Fruit fly (Drosophila melanogaster) whole organism, prepupa: ENCODE measurements around the gene Fas3.
A peak's percentile ranks its signal among the peaks of the same experiment; 100 is the strongest.

Source experiments
- Blimp-1 ChIP-seq: fragments of 200-800 bp; sonication (Bioruptor generic); optimal IDR thresholded peaks from 3 replicates; lab custom pipeline; 2017; ENCODE audit warnings: missing biosample characterization, missing genetic modification characterization, mild to moderate bottlenecking, moderate library complexity, missing genetic modification reagents
- CG10631 ChIP-seq: fragments of 200-800 bp; sonication (Bioruptor generic); optimal IDR thresholded peaks from 2 replicates; lab custom pipeline; 2016; ENCODE audit warnings: missing biosample characterization, missing genetic modification characterization
- CG11294 ChIP-seq: fragments of 200-800 bp; sonication (Bioruptor generic); IDR thresholded peaks from 2 replicates; pipeline ENCODE4 v1.3.6; 2022; ENCODE audit warnings: missing biosample characterization, missing genetic modification characterization
- CG11762 ChIP-seq: fragments of 200-800 bp; sonication (Bioruptor generic); optimal IDR thresholded peaks from 3 replicates; lab custom pipeline; 2016; ENCODE audit warnings: missing biosample characterization, missing genetic modification characterization; ENCODE audit not compliant: insufficient read depth
- CG11902 ChIP-seq: fragments of 200-800 bp; sonication (Bioruptor generic); optimal IDR thresholded peaks from 3 replicates; lab custom pipeline; 2016; ENCODE audit warnings: missing biosample characterization, missing genetic modification characterization
- CG15336 ChIP-seq: fragments of 200-800 bp; sonication (Bioruptor generic); IDR thresholded peaks from 2 replicates; pipeline ENCODE4 v1.3.6; 2022; ENCODE audit warnings: missing biosample characterization, missing genetic modification characterization
- CG1621 ChIP-seq: fragments of 200-800 bp; sonication (Bioruptor generic); optimal IDR thresholded peaks from 3 replicates; lab custom pipeline; 2018; ENCODE audit warnings: missing biosample characterization, mild to moderate bottlenecking, missing genetic modification characterization
- CG31627 ChIP-seq: fragments of 200-800 bp; sonication (Bioruptor generic); optimal IDR thresholded peaks from 3 replicates; lab custom pipeline; 2016; ENCODE audit warnings: missing biosample characterization, missing genetic modification characterization
- CG32006 ChIP-seq: fragments of 200-800 bp; sonication (Bioruptor generic); optimal IDR thresholded peaks from 3 replicates; lab custom pipeline; 2017; ENCODE audit warnings: missing biosample characterization, mild to moderate bottlenecking, missing genetic modification characterization
- CG34406 ChIP-seq: fragments of 200-800 bp; sonication (Bioruptor generic); optimal IDR thresholded peaks from 3 replicates; lab custom pipeline; 2016; ENCODE audit warnings: missing biosample characterization, missing genetic modification characterization
- CG4318 ChIP-seq: fragments of 200-800 bp; sonication (Bioruptor generic); optimal IDR thresholded peaks from 3 replicates; lab custom pipeline; 2017; ENCODE audit warnings: missing biosample characterization, mild to moderate bottlenecking, missing genetic modification characterization
- CG6163 ChIP-seq: fragments of 200-800 bp; sonication (Bioruptor generic); IDR thresholded peaks from 3 replicates; pipeline ENCODE4 v1.3.6; 2022; ENCODE audit warnings: missing biosample characterization, missing genetic modification characterization
- CG6276 ChIP-seq: fragments of 200-800 bp; sonication (Bioruptor generic); optimal IDR thresholded peaks from 2 replicates; lab custom pipeline; 2017; ENCODE audit warnings: missing biosample characterization, mild to moderate bottlenecking, missing genetic modification characterization
- CG6792 ChIP-seq: fragments of 200-800 bp; sonication (Bioruptor generic); optimal IDR thresholded peaks from 3 replicates; lab custom pipeline; 2016; ENCODE audit warnings: missing biosample characterization, missing genetic modification characterization
- CG6854 ChIP-seq: fragments of 200-800 bp; sonication (Bioruptor generic); optimal IDR thresholded peaks from 2 replicates; lab custom pipeline; 2017; ENCODE audit warnings: missing biosample characterization, mild to moderate bottlenecking, missing genetic modification characterization
- CG7368 ChIP-seq: fragments of 200-800 bp; sonication (Bioruptor generic); optimal IDR thresholded peaks from 3 replicates; lab custom pipeline; 2016; ENCODE audit warnings: missing biosample characterization, missing genetic modification characterization
- CG8119 ChIP-seq: fragments of 200-800 bp; sonication (Bioruptor generic); IDR thresholded peaks from 3 replicates; pipeline ENCODE4 v1.3.6; 2022; ENCODE audit warnings: missing biosample characterization, missing genetic modification characterization
- CG8319 ChIP-seq: fragments of 200-800 bp; sonication (Bioruptor generic); optimal IDR thresholded peaks from 3 replicates; lab custom pipeline; 2016; ENCODE audit warnings: missing biosample characterization, missing genetic modification characterization
- CG8632 ChIP-seq: fragments of 200-800 bp; sonication (Bioruptor generic); optimal IDR thresholded peaks from 3 replicates; lab custom pipeline; 2016; ENCODE audit warnings: missing biosample characterization, missing genetic modification characterization
- CG9139 ChIP-seq: fragments of 200-800 bp; sonication (Bioruptor generic); optimal IDR thresholded peaks from 3 replicates; lab custom pipeline; 2017; ENCODE audit warnings: missing biosample characterization, mild to moderate bottlenecking, missing genetic modification characterization
- Eip75B ChIP-seq: fragments of 200-800 bp; sonication (Bioruptor generic); optimal IDR thresholded peaks from 3 replicates; lab custom pipeline; 2016; ENCODE audit warnings: missing biosample characterization, missing genetic modification characterization
- Eip78C ChIP-seq: fragments of 200-800 bp; sonication (Bioruptor generic); peaks from one replicate; lab custom pipeline; 2016; ENCODE audit warnings: missing biosample characterization, missing genetic modification characterization
- Eip93F ChIP-seq: fragments of 200-800 bp; sonication (Bioruptor generic); optimal IDR thresholded peaks from 2 replicates; lab custom pipeline; 2016; ENCODE audit warnings: missing biosample characterization, mild to moderate bottlenecking, missing genetic modification characterization
- Ets21C ChIP-seq: fragments of 200-800 bp; sonication (Bioruptor generic); optimal IDR thresholded peaks from 3 replicates; lab custom pipeline; 2016; ENCODE audit warnings: missing biosample characterization, missing genetic modification characterization
- Gug ChIP-seq: fragments of 200-800 bp; sonication (Bioruptor generic); IDR thresholded peaks from 2 replicates; pipeline ENCODE4 v1.3.6; 2022; ENCODE audit warnings: missing biosample characterization, missing genetic modification characterization
- Hr38 ChIP-seq: sonication (Bioruptor generic); optimal IDR thresholded peaks from 2 replicates; lab custom pipeline; 2016; ENCODE audit warnings: missing biosample characterization, missing genetic modification characterization
- Hr39 ChIP-seq: fragments of 200-800 bp; sonication (Bioruptor generic); optimal IDR thresholded peaks from 2 replicates; lab custom pipeline; 2016; ENCODE audit warnings: missing biosample characterization, missing genetic modification characterization
- Hr4 ChIP-seq: fragments of 200-800 bp; sonication (Bioruptor generic); optimal IDR thresholded peaks from 3 replicates; lab custom pipeline; 2016; ENCODE audit warnings: missing biosample characterization, missing genetic modification characterization
- Lpt ChIP-seq: fragments of 200-800 bp; sonication (Bioruptor generic); optimal IDR thresholded peaks from 3 replicates; lab custom pipeline; 2016; ENCODE audit warnings: missing biosample characterization, missing genetic modification characterization
- OdsH ChIP-seq: fragments of 200-800 bp; sonication (Bioruptor generic); optimal IDR thresholded peaks from 3 replicates; lab custom pipeline; 2016; ENCODE audit warnings: missing biosample characterization, missing genetic modification characterization
- Smox ChIP-seq: fragments of 200-800 bp; sonication (Bioruptor generic); optimal IDR thresholded peaks from 3 replicates; lab custom pipeline; 2016; ENCODE audit warnings: missing biosample characterization, missing genetic modification characterization
- Sox102F ChIP-seq: fragments of 200-800 bp; sonication (Bioruptor generic); optimal IDR thresholded peaks from 2 replicates; lab custom pipeline; 2016; ENCODE audit warnings: missing biosample characterization, mild to moderate bottlenecking, missing genetic modification characterization
- Sox15 ChIP-seq: fragments of 200-800 bp; sonication (Bioruptor generic); optimal IDR thresholded peaks from 3 replicates; lab custom pipeline; 2016; ENCODE audit warnings: missing biosample characterization, missing genetic modification characterization
- achi ChIP-seq: fragments of 200-800 bp; sonication (Bioruptor generic); optimal IDR thresholded peaks from 3 replicates; lab custom pipeline; 2016; ENCODE audit warnings: missing biosample characterization, missing genetic modification characterization
- acj6 ChIP-seq: fragments of 200-800 bp; sonication (Bioruptor generic); optimal IDR thresholded peaks from 3 replicates; lab custom pipeline; 2016; ENCODE audit warnings: missing biosample characterization, missing genetic modification characterization
- cyc ChIP-seq: fragments of 200-800 bp; sonication (Bioruptor generic); optimal IDR thresholded peaks from 3 replicates; lab custom pipeline; 2016; ENCODE audit warnings: missing biosample characterization, missing genetic modification characterization
- dsx ChIP-seq: fragments of 200-800 bp; optimal IDR thresholded peaks from 3 replicates; lab custom pipeline; 2019; ENCODE audit warnings: missing biosample characterization, mild to moderate bottlenecking, missing genetic modification characterization, moderate library complexity; ENCODE audit not compliant: poor library complexity, severe bottlenecking
- eg ChIP-seq: fragments of 200-800 bp; sonication (Bioruptor generic); IDR thresholded peaks from 3 replicates; pipeline ENCODE4 v1.3.6; 2022; ENCODE audit warnings: missing biosample characterization, missing genetic modification characterization
- esn ChIP-seq: fragments of 200-800 bp; sonication (Bioruptor generic); optimal IDR thresholded peaks from 2 replicates; lab custom pipeline; 2016; ENCODE audit warnings: missing biosample characterization, mild to moderate bottlenecking, missing genetic modification characterization, moderate library complexity
- fd59A ChIP-seq: fragments of 200-800 bp; sonication (Bioruptor generic); optimal IDR thresholded peaks from 2 replicates; lab custom pipeline; 2017; ENCODE audit warnings: missing biosample characterization, mild to moderate bottlenecking, missing genetic modification characterization, missing genetic modification reagents
- fd85E ChIP-seq: fragments of 200-800 bp; sonication (Bioruptor generic); optimal IDR thresholded peaks from 3 replicates; lab custom pipeline; 2016; ENCODE audit warnings: missing biosample characterization, missing genetic modification characterization
- fkh ChIP-seq: fragments of 200-800 bp; sonication (Bioruptor generic); optimal IDR thresholded peaks from 3 replicates; lab custom pipeline; 2017; ENCODE audit warnings: missing biosample characterization, mild to moderate bottlenecking, missing genetic modification characterization, moderate library complexity
- lz ChIP-seq: fragments of 200-800 bp; sonication (Bioruptor generic); optimal IDR thresholded peaks from 3 replicates; lab custom pipeline; 2016; ENCODE audit warnings: missing biosample characterization, missing genetic modification characterization
- net ChIP-seq: fragments of 200-800 bp; sonication (Bioruptor generic); optimal IDR thresholded peaks from 3 replicates; lab custom pipeline; 2016; ENCODE audit warnings: missing biosample characterization, missing genetic modification characterization
- salr ChIP-seq, 2 experiments: fragments of 200-800 bp; sonication (Bioruptor generic); optimal IDR thresholded peaks; 3 replicates each; lab custom pipeline; 2016 to 2018; ENCODE audit warnings: missing biosample characterization in 2 of 2, missing genetic modification characterization in 2 of 2, mild to moderate bottlenecking in 1 of 2
- spab ChIP-seq: fragments of 200-800 bp; sonication (Bioruptor generic); optimal IDR thresholded peaks from 2 replicates; lab custom pipeline; 2017; ENCODE audit warnings: missing biosample characterization, mild to moderate bottlenecking, missing genetic modification characterization, missing genetic modification reagents
- ss ChIP-seq, 2 experiments: fragments of 200-800 bp; sonication (Bioruptor generic); optimal IDR thresholded peaks; 2 replicates in 1 of 2; 3 replicates in 1 of 2; lab custom pipeline; 2017 to 2018; ENCODE audit warnings: mild to moderate bottlenecking in 2 of 2, missing biosample characterization in 2 of 2, missing genetic modification characterization in 2 of 2, moderate library complexity in 1 of 2
- svp ChIP-seq: fragments of 200-800 bp; sonication (Bioruptor generic); peaks from one replicate; lab custom pipeline; 2016; ENCODE audit warnings: missing biosample characterization, missing genetic modification characterization
- vri ChIP-seq: fragments of 200-800 bp; sonication (Bioruptor generic); optimal IDR thresholded peaks from 3 replicates; lab custom pipeline; 2016; ENCODE audit warnings: missing biosample characterization, mild to moderate bottlenecking, missing genetic modification characterization

The Fas3 gene

dm6 chr2L:18344343-18344742 is 24.4 kb downstream of the Fas3 start (continued):
- TF ChIP-seq CG6163 (GFP tag; lab: Robert Waterston, UW) (peak; percentile 80), CG8632 (GFP tag; lab: Kevin White, UChicago) (peak; percentile 15), fd59A (peak; percentile 26), Hr4 (GFP tag; lab: Kevin White, UChicago) (peak; percentile 70), Hr39 (peak; percentile 21), CG15336 (GFP tag; lab: Robert Waterston, UW) (peak; percentile 71), Eip78C (GFP tag; lab: Kevin White, UChicago) (peak; percentile 77), Sox102F (GFP tag; lab: Kevin White, UChicago) (no peak), acj6 (GFP tag; lab: Kevin White, UChicago) (peak; percentile 56), dsx (peak; percentile 41), Hr38 (no peak), cyc (GFP tag; lab: Kevin White, UChicago) (peak; percentile 0), esn (peak; percentile 27), Eip75B (GFP tag; lab: Kevin White, UChicago) (peak; percentile 38), CG10631 (GFP tag; lab: Kevin White, UChicago) (peak; percentile 55), CG4318 (GFP tag; lab: Kevin White, UChicago) (peak; percentile 44), achi (peak; percentile 61)
- TF ChIP-seq, all 60 proteins: peak for 43

dm6 chr2L:18345194-18345593 is 25.3 kb downstream of the Fas3 start:
- TF ChIP-seq CG11902 (GFP tag; lab: Kevin White, UChicago) (peak; percentile 26), vri (GFP tag; lab: Kevin White, UChicago) (no peak), svp (GFP tag; lab: Kevin White, UChicago) (peak; percentile 77), Smox (GFP tag; lab: Kevin White, UChicago) (peak; percentile 50), cyc (GFP tag; lab: Kevin White, UChicago) (no peak), fd85E (GFP tag; lab: Kevin White, UChicago) (peak; percentile 12), spab (GFP tag; lab: Kevin White, UChicago) (peak; percentile 62), esn (peak; percentile 57), CG8632 (GFP tag; lab: Kevin White, UChicago) (peak; percentile 44), Gug (peak; percentile 66), Hr38 (no peak), CG11294 (GFP tag; lab: Robert Waterston, UW) (peak; percentile 54; the same call in 1 of the 2 replicates), fkh (no peak), CG11762 (GFP tag; lab: Kevin White, UChicago) (peak; percentile 70), OdsH (GFP tag; lab: Kevin White, UChicago) (peak; percentile 75), CG32006 (GFP tag; lab: Kevin White, UChicago) (peak; percentile 92), CG8119 (GFP tag; lab: Robert Waterston, UW) (peak; percentile 91), CG7368 (GFP tag; lab: Kevin White, UChicago) (peak; percentile 54), CG6276 (GFP tag; lab: Kevin White, UChicago) (peak; percentile 84), CG9139 (GFP tag; lab: Kevin White, UChicago) (peak; percentile 27), Sox15 (GFP tag; lab: Kevin White, UChicago) (peak; percentile 37), ss (GFP tag; optimal IDR thresholded peaks at IDR 0.05; lab: Kevin White, UChicago) (peak; percentile 50 to 51), lz (peak; percentile 41), CG6792 (peak; percentile 67), CG10631 (GFP tag; lab: Kevin White, UChicago) (peak; percentile 72), net (GFP tag; lab: Kevin White, UChicago) (peak; percentile 69), achi (peak; percentile 78), CG6163 (GFP tag; lab: Robert Waterston, UW) (peak; percentile 73), Eip93F (GFP tag; lab: Kevin White, UChicago) (no peak), CG8319 (GFP tag; lab: Kevin White, UChicago) (peak; percentile 54), salr (GFP tag; optimal IDR thresholded peaks at IDR 0.05; lab: Kevin White, UChicago) (peak in 1 of 2 experiments; percentile 75), eg (peak; percentile 80), Blimp-1 (no peak), Lpt (peak; percentile 80), CG1621 (peak; percentile 46), Hr4 (GFP tag; lab: Kevin White, UChicago) (peak; percentile 88), CG6854 (GFP tag; lab: Kevin White, UChicago) (no peak), CG34406 (peak; percentile 54), CG31627 (peak; percentile 21), Hr39 (peak; percentile 35), Ets21C (no peak)
